Fruit fly (Drosophila melanogaster) whole organism, prepupa: ENCODE measurements around the gene CG1943.

Experiments
- CG10631 ChIP-seq: fragments of 200-800 bp; sonication (Bioruptor generic); optimal IDR thresholded peaks from 2 replicates; lab custom pipeline; 2016; ENCODE audit warnings: missing biosample characterization, missing genetic modification characterization
- CG10669 ChIP-seq: fragments of 200-800 bp; sonication (Bioruptor generic); optimal IDR thresholded peaks from 3 replicates; lab custom pipeline; 2018; ENCODE audit warnings: missing biosample characterization, mild to moderate bottlenecking, missing genetic modification characterization, moderate library complexity
- CG11762 ChIP-seq: fragments of 200-800 bp; sonication (Bioruptor generic); optimal IDR thresholded peaks from 3 replicates; lab custom pipeline; 2016; ENCODE audit warnings: missing biosample characterization, missing genetic modification characterization; ENCODE audit not compliant: insufficient read depth
- CG11902 ChIP-seq: fragments of 200-800 bp; sonication (Bioruptor generic); optimal IDR thresholded peaks from 3 replicates; lab custom pipeline; 2016; ENCODE audit warnings: missing biosample characterization, missing genetic modification characterization
- CG15336 ChIP-seq: fragments of 200-800 bp; sonication (Bioruptor generic); IDR thresholded peaks from 2 replicates; pipeline ENCODE4 v1.3.6; 2022; ENCODE audit warnings: missing biosample characterization, missing genetic modification characterization
- CG1621 ChIP-seq: fragments of 200-800 bp; sonication (Bioruptor generic); optimal IDR thresholded peaks from 3 replicates; lab custom pipeline; 2018; ENCODE audit warnings: missing biosample characterization, mild to moderate bottlenecking, missing genetic modification characterization
- CG16779 ChIP-seq: fragments of 200-800 bp; sonication (Bioruptor generic); optimal IDR thresholded peaks from 3 replicates; lab custom pipeline; 2017; ENCODE audit warnings: missing biosample characterization, mild to moderate bottlenecking, missing genetic modification characterization
- CG3032 ChIP-seq: fragments of 200-800 bp; optimal IDR thresholded peaks from 2 replicates; lab custom pipeline; 2019; ENCODE audit warnings: missing biosample characterization, mild to moderate bottlenecking, missing genetic modification characterization, moderate library complexity
- CG31627 ChIP-seq: fragments of 200-800 bp; sonication (Bioruptor generic); optimal IDR thresholded peaks from 3 replicates; lab custom pipeline; 2016; ENCODE audit warnings: missing biosample characterization, missing genetic modification characterization
- CG3919 ChIP-seq: fragments of 200-800 bp; sonication (Bioruptor generic); optimal IDR thresholded peaks from 3 replicates; lab custom pipeline; 2016; ENCODE audit warnings: missing biosample characterization, missing genetic modification characterization
- CG4318 ChIP-seq: fragments of 200-800 bp; sonication (Bioruptor generic); optimal IDR thresholded peaks from 3 replicates; lab custom pipeline; 2017; ENCODE audit warnings: missing biosample characterization, mild to moderate bottlenecking, missing genetic modification characterization
- CG6163 ChIP-seq: fragments of 200-800 bp; sonication (Bioruptor generic); IDR thresholded peaks from 3 replicates; pipeline ENCODE4 v1.3.6; 2022; ENCODE audit warnings: missing biosample characterization, missing genetic modification characterization
- CG6276 ChIP-seq: fragments of 200-800 bp; sonication (Bioruptor generic); optimal IDR thresholded peaks from 2 replicates; lab custom pipeline; 2017; ENCODE audit warnings: missing biosample characterization, mild to moderate bottlenecking, missing genetic modification characterization
- CG6792 ChIP-seq: fragments of 200-800 bp; sonication (Bioruptor generic); optimal IDR thresholded peaks from 3 replicates; lab custom pipeline; 2016; ENCODE audit warnings: missing biosample characterization, missing genetic modification characterization
- CG6808 ChIP-seq: fragments of 200-800 bp; sonication (Bioruptor generic); optimal IDR thresholded peaks from 3 replicates; lab custom pipeline; 2017; ENCODE audit warnings: missing biosample characterization, missing genetic modification characterization, mild to moderate bottlenecking, moderate library complexity, missing genetic modification reagents
- CG6854 ChIP-seq: fragments of 200-800 bp; sonication (Bioruptor generic); optimal IDR thresholded peaks from 2 replicates; lab custom pipeline; 2017; ENCODE audit warnings: missing biosample characterization, mild to moderate bottlenecking, missing genetic modification characterization
- CG7368 ChIP-seq: fragments of 200-800 bp; sonication (Bioruptor generic); optimal IDR thresholded peaks from 3 replicates; lab custom pipeline; 2016; ENCODE audit warnings: missing biosample characterization, missing genetic modification characterization
- CG8119 ChIP-seq: fragments of 200-800 bp; sonication (Bioruptor generic); IDR thresholded peaks from 3 replicates; pipeline ENCODE4 v1.3.6; 2022; ENCODE audit warnings: missing biosample characterization, missing genetic modification characterization
- CG8319 ChIP-seq: fragments of 200-800 bp; sonication (Bioruptor generic); optimal IDR thresholded peaks from 3 replicates; lab custom pipeline; 2016; ENCODE audit warnings: missing biosample characterization, missing genetic modification characterization
- CG8632 ChIP-seq: fragments of 200-800 bp; sonication (Bioruptor generic); optimal IDR thresholded peaks from 3 replicates; lab custom pipeline; 2016; ENCODE audit warnings: missing biosample characterization, missing genetic modification characterization
- CG9139 ChIP-seq: fragments of 200-800 bp; sonication (Bioruptor generic); optimal IDR thresholded peaks from 3 replicates; lab custom pipeline; 2017; ENCODE audit warnings: missing biosample characterization, mild to moderate bottlenecking, missing genetic modification characterization
- Eip75B ChIP-seq: fragments of 200-800 bp; sonication (Bioruptor generic); optimal IDR thresholded peaks from 3 replicates; lab custom pipeline; 2016; ENCODE audit warnings: missing biosample characterization, missing genetic modification characterization
- Eip78C ChIP-seq: fragments of 200-800 bp; sonication (Bioruptor generic); peaks from one replicate; lab custom pipeline; 2016; ENCODE audit warnings: missing biosample characterization, missing genetic modification characterization
- Eip93F ChIP-seq: fragments of 200-800 bp; sonication (Bioruptor generic); optimal IDR thresholded peaks from 2 replicates; lab custom pipeline; 2016; ENCODE audit warnings: missing biosample characterization, mild to moderate bottlenecking, missing genetic modification characterization
- Ets21C ChIP-seq: fragments of 200-800 bp; sonication (Bioruptor generic); optimal IDR thresholded peaks from 3 replicates; lab custom pipeline; 2016; ENCODE audit warnings: missing biosample characterization, missing genetic modification characterization
- Ets96B ChIP-seq: fragments of 200-800 bp; optimal IDR thresholded peaks from 2 replicates; lab custom pipeline; 2019; ENCODE audit warnings: missing biosample characterization, mild to moderate bottlenecking, missing genetic modification characterization, moderate library complexity
- Gug ChIP-seq: fragments of 200-800 bp; sonication (Bioruptor generic); IDR thresholded peaks from 2 replicates; pipeline ENCODE4 v1.3.6; 2022; ENCODE audit warnings: missing biosample characterization, missing genetic modification characterization
- Hr39 ChIP-seq: fragments of 200-800 bp; sonication (Bioruptor generic); optimal IDR thresholded peaks from 2 replicates; lab custom pipeline; 2016; ENCODE audit warnings: missing biosample characterization, missing genetic modification characterization
- Hr4 ChIP-seq: fragments of 200-800 bp; sonication (Bioruptor generic); optimal IDR thresholded peaks from 3 replicates; lab custom pipeline; 2016; ENCODE audit warnings: missing biosample characterization, missing genetic modification characterization
- Lpt ChIP-seq: fragments of 200-800 bp; sonication (Bioruptor generic); optimal IDR thresholded peaks from 3 replicates; lab custom pipeline; 2016; ENCODE audit warnings: missing biosample characterization, missing genetic modification characterization
- Met ChIP-seq: fragments of 200-800 bp; sonication (Bioruptor generic); optimal IDR thresholded peaks from 3 replicates; lab custom pipeline; 2016; ENCODE audit warnings: missing biosample characterization, missing genetic modification characterization
- OdsH ChIP-seq: fragments of 200-800 bp; sonication (Bioruptor generic); optimal IDR thresholded peaks from 3 replicates; lab custom pipeline; 2016; ENCODE audit warnings: missing biosample characterization, missing genetic modification characterization
- Smox ChIP-seq: fragments of 200-800 bp; sonication (Bioruptor generic); optimal IDR thresholded peaks from 3 replicates; lab custom pipeline; 2016; ENCODE audit warnings: missing biosample characterization, missing genetic modification characterization
- Sox102F ChIP-seq: fragments of 200-800 bp; sonication (Bioruptor generic); optimal IDR thresholded peaks from 2 replicates; lab custom pipeline; 2016; ENCODE audit warnings: missing biosample characterization, mild to moderate bottlenecking, missing genetic modification characterization
- Sox14 ChIP-seq: fragments of 200-800 bp; sonication (Bioruptor generic); optimal IDR thresholded peaks from 3 replicates; lab custom pipeline; 2016; ENCODE audit warnings: missing biosample characterization, missing genetic modification characterization
- achi ChIP-seq: fragments of 200-800 bp; sonication (Bioruptor generic); optimal IDR thresholded peaks from 3 replicates; lab custom pipeline; 2016; ENCODE audit warnings: missing biosample characterization, missing genetic modification characterization
- acj6 ChIP-seq: fragments of 200-800 bp; sonication (Bioruptor generic); optimal IDR thresholded peaks from 3 replicates; lab custom pipeline; 2016; ENCODE audit warnings: missing biosample characterization, missing genetic modification characterization
- cyc ChIP-seq: fragments of 200-800 bp; sonication (Bioruptor generic); optimal IDR thresholded peaks from 3 replicates; lab custom pipeline; 2016; ENCODE audit warnings: missing biosample characterization, missing genetic modification characterization
- dac ChIP-seq: fragments of 200-800 bp; sonication (Bioruptor generic); optimal IDR thresholded peaks from 2 replicates; lab custom pipeline; 2017; ENCODE audit warnings: missing biosample characterization, mild to moderate bottlenecking, missing genetic modification characterization
- dsx ChIP-seq: fragments of 200-800 bp; optimal IDR thresholded peaks from 3 replicates; lab custom pipeline; 2019; ENCODE audit warnings: missing biosample characterization, mild to moderate bottlenecking, missing genetic modification characterization, moderate library complexity; ENCODE audit not compliant: poor library complexity, severe bottlenecking
- eg ChIP-seq: fragments of 200-800 bp; sonication (Bioruptor generic); IDR thresholded peaks from 3 replicates; pipeline ENCODE4 v1.3.6; 2022; ENCODE audit warnings: missing biosample characterization, missing genetic modification characterization
- esn ChIP-seq: fragments of 200-800 bp; sonication (Bioruptor generic); optimal IDR thresholded peaks from 2 replicates; lab custom pipeline; 2016; ENCODE audit warnings: missing biosample characterization, mild to moderate bottlenecking, missing genetic modification characterization, moderate library complexity
- fd59A ChIP-seq: fragments of 200-800 bp; sonication (Bioruptor generic); optimal IDR thresholded peaks from 2 replicates; lab custom pipeline; 2017; ENCODE audit warnings: missing biosample characterization, mild to moderate bottlenecking, missing genetic modification characterization, missing genetic modification reagents
- fd85E ChIP-seq: fragments of 200-800 bp; sonication (Bioruptor generic); optimal IDR thresholded peaks from 3 replicates; lab custom pipeline; 2016; ENCODE audit warnings: missing biosample characterization, missing genetic modification characterization
- fkh ChIP-seq: fragments of 200-800 bp; sonication (Bioruptor generic); optimal IDR thresholded peaks from 3 replicates; lab custom pipeline; 2017; ENCODE audit warnings: missing biosample characterization, mild to moderate bottlenecking, missing genetic modification characterization, moderate library complexity
- lz ChIP-seq: fragments of 200-800 bp; sonication (Bioruptor generic); optimal IDR thresholded peaks from 3 replicates; lab custom pipeline; 2016; ENCODE audit warnings: missing biosample characterization, missing genetic modification characterization
- pdm3 ChIP-seq: fragments of 200-800 bp; sonication (Bioruptor generic); optimal IDR thresholded peaks from 3 replicates; lab custom pipeline; 2016; ENCODE audit warnings: missing biosample characterization, missing genetic modification characterization
- salr ChIP-seq, 2 experiments: fragments of 200-800 bp; sonication (Bioruptor generic); optimal IDR thresholded peaks; 3 replicates each; lab custom pipeline; 2016 to 2018; ENCODE audit warnings: missing biosample characterization in 2 of 2, missing genetic modification characterization in 2 of 2, mild to moderate bottlenecking in 1 of 2
- spab ChIP-seq: fragments of 200-800 bp; sonication (Bioruptor generic); optimal IDR thresholded peaks from 2 replicates; lab custom pipeline; 2017; ENCODE audit warnings: missing biosample characterization, mild to moderate bottlenecking, missing genetic modification characterization, missing genetic modification reagents
- ss ChIP-seq, 2 experiments: fragments of 200-800 bp; sonication (Bioruptor generic); optimal IDR thresholded peaks; 2 replicates in 1 of 2; 3 replicates in 1 of 2; lab custom pipeline; 2017 to 2018; ENCODE audit warnings: mild to moderate bottlenecking in 2 of 2, missing biosample characterization in 2 of 2, missing genetic modification characterization in 2 of 2, moderate library complexity in 1 of 2
- svp ChIP-seq: fragments of 200-800 bp; sonication (Bioruptor generic); peaks from one replicate; lab custom pipeline; 2016; ENCODE audit warnings: missing biosample characterization, missing genetic modification characterization
- topi ChIP-seq: fragments of 200-800 bp; sonication (Bioruptor generic); optimal IDR thresholded peaks from 3 replicates; lab custom pipeline; 2016; ENCODE audit warnings: missing biosample characterization, missing genetic modification characterization

CG1943 gene

DNA sequence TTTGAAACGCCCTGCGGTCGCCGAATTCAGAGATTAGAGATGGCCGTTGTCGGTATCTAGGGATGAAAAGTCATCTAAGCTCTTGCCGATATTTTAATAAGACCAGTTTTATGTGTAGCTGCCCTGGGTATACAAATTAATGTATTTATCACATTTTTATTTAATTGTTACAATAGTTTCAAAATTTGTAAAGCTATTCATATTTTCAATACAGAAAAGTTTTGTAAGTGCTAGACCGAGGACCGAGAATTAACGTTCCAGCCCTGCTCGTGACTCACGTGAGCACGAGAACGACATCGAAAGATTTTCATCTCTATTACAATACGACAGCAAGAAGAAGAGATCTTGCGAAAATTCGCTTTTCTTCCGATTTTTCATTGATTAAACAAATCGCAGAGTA lies 7.6 kb upstream of the CG1943 start, which contains the start of the genes CG1105 and CG1965:
TSS of gene CG1105 (minus strand) at position 45 of the 400 bp plus-strand sequence.
TSS of gene CG1965 (plus strand) at position 310 of the 400 bp plus-strand sequence.
- TF ChIP-seq Eip93F (peak; percentile 75), CG6808 (GFP tag; lab: Kevin White, UChicago) (peak; percentile 59), achi (peak; percentile 85), acj6 (peak; percentile 89), Met (GFP tag; lab: Kevin White, UChicago) (peak; percentile 86), Eip78C (peak; percentile 93), topi (peak; percentile 82), Ets96B (peak; percentile 81), svp (GFP tag; lab: Kevin White, UChicago) (peak; percentile 97), dsx (peak; percentile 65), Sox14 (GFP tag; lab: Kevin White, UChicago) (peak; percentile 91), spab (GFP tag; lab: Kevin White, UChicago) (no peak), CG6792 (GFP tag; lab: Kevin White, UChicago) (peak; percentile 82), Hr4 (GFP tag; lab: Kevin White, UChicago) (peak; percentile 90), Lpt (GFP tag; lab: Kevin White, UChicago) (peak; percentile 73), Sox102F (peak; percentile 75), CG8319 (GFP tag; lab: Kevin White, UChicago) (peak; percentile 69), CG4318 (GFP tag; lab: Kevin White, UChicago) (no peak), eg (GFP tag; lab: Robert Waterston, UW) (peak; percentile 85), CG6163 (GFP tag; lab: Robert Waterston, UW) (no peak; the same call in 1 of the 3 replicates), CG7368 (GFP tag; lab: Kevin White, UChicago) (peak; percentile 80), CG15336 (peak; percentile 72), CG16779 (tag; lab: Kevin White, UChicago) (no peak), CG31627 (GFP tag; lab: Kevin White, UChicago) (peak; percentile 94), fd85E (GFP tag; lab: Kevin White, UChicago) (peak; percentile 30), CG8632 (GFP tag; lab: Kevin White, UChicago) (no peak), CG3032 (tag; lab: Kevin White, UChicago) (peak; percentile 88), CG9139 (GFP tag; lab: Kevin White, UChicago) (no peak), CG10631 (GFP tag; lab: Kevin White, UChicago) (peak; percentile 91), Smox (GFP tag; lab: Kevin White, UChicago) (peak; percentile 89), esn (GFP tag; lab: Kevin White, UChicago) (peak; percentile 92), CG10669 (GFP tag; lab: Kevin White, UChicago) (peak; percentile 70), fd59A (GFP tag; lab: Kevin White, UChicago) (peak; percentile 50), Hr39 (GFP tag; lab: Kevin White, UChicago) (peak; percentile 94), pdm3 (peak; percentile 92), CG6854 (GFP tag; lab: Kevin White, UChicago) (no peak), cyc (GFP tag; lab: Kevin White, UChicago) (peak; percentile 92), CG11902 (GFP tag; lab: Kevin White, UChicago) (peak; percentile 89), CG8119 (GFP tag; lab: Robert Waterston, UW) (peak; percentile 65; the same call in 2 of the 3 replicates), OdsH (GFP tag; lab: Kevin White, UChicago) (peak; percentile 90), CG11762 (peak; percentile 61), CG3919 (GFP tag; lab: Kevin White, UChicago) (peak; percentile 88), CG6276 (GFP tag; lab: Kevin White, UChicago) (no peak), Gug (GFP tag; lab: Robert Waterston, UW) (peak; percentile 83), lz (peak; percentile 91), Ets21C (peak; percentile 92), fkh (GFP tag; lab: Kevin White, UChicago) (peak; percentile 84), salr (GFP tag; optimal IDR thresholded peaks at IDR 0.05; lab: Kevin White, UChicago) (peak in 1 of 2 experiments; percentile 65), CG1621 (tag; lab: Kevin White, UChicago) (peak; percentile 68), dac (GFP tag; lab: Kevin White, UChicago) (peak; percentile 61), ss (GFP tag; optimal IDR thresholded peaks at IDR 0.05; lab: Kevin White, UChicago) (no peak), Eip75B (GFP tag; lab: Kevin White, UChicago) (peak; percentile 86)
